Fruit fly (Drosophila melanogaster) whole organism, larva: ENCODE data around the gene X11L.

Source experiments
- noc ChIP-seq: fragments of 200-800 bp; sonication (Bioruptor generic); optimal IDR thresholded peaks from 3 replicates; lab custom pipeline; 2019; ENCODE audit warnings: missing biosample characterization, mild to moderate bottlenecking, missing genetic modification characterization, moderate library complexity

The X11L gene

DNA sequence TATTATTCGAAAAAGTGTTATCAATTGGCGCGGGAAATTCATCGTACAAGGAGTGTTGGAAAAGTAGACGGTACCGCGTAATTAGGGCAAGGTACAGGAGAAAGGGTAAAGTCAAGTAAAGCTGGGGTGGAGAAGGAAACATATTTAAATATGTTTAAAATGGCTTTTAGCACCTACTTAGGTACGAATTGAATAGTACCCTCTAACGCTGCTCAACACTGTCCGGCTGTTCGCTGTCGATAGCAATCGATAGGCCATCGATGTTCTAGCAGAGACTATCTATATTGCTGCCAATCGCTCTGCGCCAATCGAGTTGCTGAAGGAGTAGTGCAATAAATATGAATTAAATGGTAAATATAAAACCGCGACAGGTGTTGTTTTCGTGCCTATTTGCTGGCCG lies at the start of gene X11L:
Gene X11L (plus strand): TSS at position 279 of the 400 bp plus-strand sequence.
- TF ChIP-seq noc (tag; lab: Kevin White, UChicago): no peak

DNA sequence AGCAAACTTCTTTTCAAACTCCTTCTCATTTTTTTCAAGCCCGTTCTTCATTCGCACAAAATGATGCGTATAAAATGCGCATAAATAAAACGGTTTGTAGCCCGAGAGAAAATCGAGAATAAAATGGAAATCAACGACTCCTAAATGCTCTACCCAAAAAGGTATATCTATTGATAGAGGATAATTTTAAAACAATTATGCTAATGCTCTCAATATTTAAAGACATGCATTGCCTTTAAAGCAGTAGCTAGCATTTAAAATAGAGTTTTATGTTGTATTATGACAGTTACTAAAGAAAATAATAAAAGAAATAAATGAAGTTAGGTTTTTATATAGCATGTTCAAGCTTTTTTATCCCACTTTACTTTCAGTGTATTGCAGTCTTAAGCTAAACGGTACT lies 49.1 kb upstream of the X11L start:
- TF ChIP-seq noc (tag; lab: Kevin White, UChicago): no peak

DNA sequence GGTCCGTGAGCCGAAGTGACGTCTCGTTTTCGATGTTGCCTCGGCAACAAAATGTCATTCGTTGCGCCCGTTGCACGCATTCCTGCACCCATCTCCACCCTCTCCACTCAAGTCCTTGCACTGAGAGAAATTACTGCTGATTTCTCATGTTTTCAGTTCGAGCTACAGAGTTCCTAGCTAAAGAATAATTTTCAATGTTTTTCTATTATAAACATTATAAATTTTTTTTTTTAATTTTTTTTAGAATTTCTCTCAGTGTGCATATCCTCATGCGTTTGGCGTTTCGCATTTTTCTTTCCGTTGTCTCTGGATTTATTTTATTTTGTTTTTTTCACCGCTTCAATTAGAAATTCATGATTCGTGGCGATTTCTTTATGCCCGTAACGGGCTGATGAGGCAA lies 48.5 kb upstream of the X11L start:
- TF ChIP-seq noc (tag; lab: Kevin White, UChicago): no peak

DNA sequence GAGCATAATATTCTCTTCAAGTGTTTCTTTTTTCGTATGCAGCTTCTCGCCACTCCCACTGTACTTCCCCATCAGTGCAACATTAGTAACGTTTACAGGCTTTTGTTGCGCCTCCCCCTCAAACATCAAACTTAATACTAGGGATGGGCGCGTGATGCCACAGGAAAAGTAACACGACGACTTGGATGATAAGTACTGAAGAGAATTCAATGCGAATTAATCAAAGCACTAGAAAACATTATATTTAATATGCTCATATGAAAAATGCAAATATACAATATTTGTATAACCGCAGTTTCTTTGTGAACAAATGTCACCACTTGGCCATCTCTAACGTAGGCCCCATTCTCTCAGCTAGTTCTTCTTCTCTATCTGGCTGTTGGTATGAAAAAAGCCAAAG lies 44.3 kb upstream of the X11L start:
- TF ChIP-seq noc (tag; lab: Kevin White, UChicago): no peak

DNA sequence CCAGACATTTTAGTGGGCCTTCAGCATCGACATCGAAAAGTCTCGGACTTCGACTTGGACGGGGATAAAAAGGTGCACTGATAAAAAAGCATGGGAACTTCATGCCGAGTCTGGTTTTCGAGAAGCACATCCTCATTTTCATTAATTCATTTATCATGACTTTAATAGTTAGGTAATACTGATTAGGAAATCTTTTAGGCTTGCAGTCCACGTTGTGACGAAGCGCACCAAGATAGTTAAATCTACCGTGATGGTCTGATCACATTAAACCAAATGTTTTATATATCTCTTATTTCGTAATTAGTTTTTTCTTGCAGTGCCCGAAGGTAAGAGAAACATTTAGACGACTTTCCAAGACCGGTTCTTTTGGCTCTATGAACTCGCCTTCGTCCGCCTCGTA lies 40.7 kb upstream of the X11L start:
- TF ChIP-seq noc (tag; lab: Kevin White, UChicago): no peak

DNA sequence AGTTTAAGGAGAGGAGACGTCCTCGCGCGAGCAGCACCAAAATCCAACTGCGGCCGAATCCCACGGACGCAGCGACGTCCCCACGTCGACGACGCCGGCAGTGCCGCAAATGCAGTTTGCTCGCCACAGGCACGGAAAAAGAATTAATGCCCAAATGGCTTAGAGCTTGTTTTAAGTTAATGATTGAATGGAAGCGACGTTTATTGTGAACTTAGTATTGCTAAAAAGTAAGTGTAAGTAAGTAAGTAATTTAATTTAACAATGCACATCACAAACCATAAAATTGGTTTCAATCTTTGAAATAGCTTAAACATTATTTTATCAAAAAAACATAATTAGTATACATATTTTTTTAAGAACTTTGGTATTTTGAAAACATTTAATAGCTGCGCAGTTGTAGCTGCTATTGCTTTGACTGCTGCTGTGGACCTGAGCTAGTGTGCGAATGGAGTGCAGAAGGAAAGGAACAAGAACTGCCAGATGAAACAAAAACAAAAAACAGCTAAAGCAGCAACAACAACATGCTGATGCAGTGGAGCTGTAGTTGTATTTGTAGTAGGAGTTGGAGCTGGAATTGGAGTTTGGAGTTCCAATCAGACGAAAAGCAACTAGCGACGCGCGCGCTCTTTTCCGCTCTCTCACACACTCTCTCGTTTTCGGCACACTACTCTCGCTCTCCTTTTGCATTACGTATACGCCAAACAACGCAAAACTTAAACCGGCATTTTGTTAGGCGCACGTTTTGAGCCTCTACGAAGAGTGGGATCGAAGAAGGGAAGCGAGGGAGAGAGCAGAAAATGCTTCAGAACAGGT lies 38.1 kb upstream of the X11L start, which contains the start of gene CG43658:
Gene CG43658 (minus strand): TSS at position 51 of the 813 bp plus-strand sequence.
- no peak for TF ChIP-seq noc (tag; lab: Kevin White, UChicago)

DNA sequence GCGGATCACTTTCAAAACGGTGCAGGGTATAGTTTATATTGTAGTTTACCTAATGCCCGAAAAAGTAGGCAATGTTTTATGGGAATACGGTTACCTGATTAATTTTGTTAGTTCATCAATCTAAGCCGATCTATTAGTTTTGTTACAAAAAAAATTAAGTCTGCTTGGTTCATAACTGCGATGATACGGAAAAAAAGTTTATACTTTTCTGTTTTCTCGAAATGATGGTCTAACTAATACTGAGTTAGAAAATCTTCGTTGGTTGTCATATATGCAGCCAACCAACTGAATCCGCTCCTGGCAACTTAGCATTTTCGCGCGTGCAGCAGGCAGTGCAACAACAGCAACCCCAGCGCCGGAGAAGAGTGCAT lies 37.5 kb upstream of the X11L start:
- no peak for TF ChIP-seq noc (tag; lab: Kevin White, UChicago)

DNA sequence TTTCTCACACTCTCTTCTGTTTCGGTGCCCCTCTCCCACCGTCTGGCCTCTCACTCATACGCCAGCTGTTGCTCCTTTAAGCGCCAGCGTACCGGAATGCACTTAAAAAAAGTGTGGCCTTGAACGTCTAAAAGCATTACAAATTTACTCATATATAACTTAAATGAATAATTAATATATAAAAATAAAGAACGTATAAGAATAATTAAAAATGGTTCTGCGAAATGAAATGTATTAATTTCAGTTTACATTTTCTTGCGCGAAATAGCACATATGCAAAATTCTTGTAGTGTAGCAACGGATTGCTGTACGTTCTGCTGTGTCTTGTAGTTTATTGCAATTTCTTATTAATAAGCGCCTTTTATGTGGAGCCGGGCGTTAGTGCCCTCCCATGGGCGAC lies 36.8 kb upstream of the X11L start:
- no peak for TF ChIP-seq noc (tag; lab: Kevin White, UChicago)

DNA sequence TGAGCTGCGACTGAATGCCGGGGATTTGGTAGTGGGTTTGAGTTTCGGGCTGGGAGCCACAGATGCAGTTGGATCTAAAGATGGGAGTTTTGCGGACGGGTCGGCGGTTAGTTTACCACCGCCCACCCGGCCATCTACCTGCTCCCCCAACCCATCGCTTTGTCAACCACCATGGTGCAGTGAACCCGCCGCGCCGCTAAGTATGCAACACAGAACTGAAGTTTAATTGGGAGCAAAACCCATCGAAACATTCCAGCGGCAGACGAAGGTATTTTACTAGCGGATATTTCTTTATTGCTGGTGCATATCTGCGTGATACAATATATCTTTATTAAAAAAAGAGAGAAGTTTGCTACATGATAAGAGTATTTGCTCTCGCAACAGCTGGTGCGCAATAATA lies 33.3 kb upstream of the X11L start:
- TF ChIP-seq noc (tag; lab: Kevin White, UChicago): no peak

DNA sequence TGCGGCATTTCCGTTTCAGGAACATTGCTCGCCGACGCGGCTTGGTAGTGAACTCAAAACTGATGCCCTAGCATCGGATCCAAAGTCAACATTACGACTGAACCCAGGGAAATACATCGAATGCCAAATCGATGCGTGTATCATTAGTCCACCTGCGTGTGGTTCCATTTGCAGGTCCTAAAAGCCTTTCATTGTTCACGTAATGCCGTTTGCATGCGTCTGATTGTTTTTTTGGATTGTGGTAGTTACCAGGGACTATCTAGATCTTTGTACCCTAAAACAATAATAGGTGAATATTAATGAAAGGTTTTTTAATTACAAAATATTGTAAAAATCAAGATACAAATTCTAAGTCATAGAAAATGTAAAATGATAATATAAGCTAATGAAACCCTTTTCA lies 30.3 kb upstream of the X11L start, which contains the start of gene ppk23:
Gene ppk23 (minus strand): TSS at position 101 of the 400 bp plus-strand sequence.
- TF ChIP-seq noc (tag; lab: Kevin White, UChicago): no peak

DNA sequence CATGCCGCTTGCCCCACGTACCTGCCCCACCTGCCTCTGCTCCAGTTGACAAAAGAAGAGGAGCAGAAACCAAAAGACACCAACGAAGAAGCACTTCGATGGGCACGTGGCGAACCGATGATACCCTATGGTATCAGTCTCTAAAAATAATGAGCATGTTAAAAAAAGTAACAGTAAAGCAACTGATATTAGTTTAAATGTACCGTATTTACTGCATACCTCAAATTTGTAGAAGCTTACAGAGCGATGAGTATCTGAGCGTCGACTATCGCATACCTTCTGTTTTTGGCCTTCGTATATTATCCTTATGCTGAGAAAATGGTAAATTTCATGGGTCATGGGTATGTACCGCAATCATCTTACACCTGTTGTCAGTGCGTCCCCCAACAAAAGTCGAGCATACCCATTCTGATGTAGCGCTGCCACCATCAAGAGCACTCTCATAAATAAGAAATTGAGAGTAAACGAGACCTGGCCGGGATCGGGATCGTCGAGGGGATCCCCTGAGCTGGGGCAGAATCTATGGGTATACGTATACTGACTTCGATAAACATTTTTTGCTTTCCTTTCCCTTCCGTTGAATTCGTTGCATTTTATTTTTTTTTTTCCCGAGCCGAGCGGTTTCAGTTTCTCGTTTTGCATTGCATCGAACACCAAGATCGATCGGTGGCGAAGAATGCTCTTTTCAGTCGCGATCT lies 28.3 kb upstream of the X11L start:
- TF ChIP-seq noc (tag; lab: Kevin White, UChicago): no peak

DNA sequence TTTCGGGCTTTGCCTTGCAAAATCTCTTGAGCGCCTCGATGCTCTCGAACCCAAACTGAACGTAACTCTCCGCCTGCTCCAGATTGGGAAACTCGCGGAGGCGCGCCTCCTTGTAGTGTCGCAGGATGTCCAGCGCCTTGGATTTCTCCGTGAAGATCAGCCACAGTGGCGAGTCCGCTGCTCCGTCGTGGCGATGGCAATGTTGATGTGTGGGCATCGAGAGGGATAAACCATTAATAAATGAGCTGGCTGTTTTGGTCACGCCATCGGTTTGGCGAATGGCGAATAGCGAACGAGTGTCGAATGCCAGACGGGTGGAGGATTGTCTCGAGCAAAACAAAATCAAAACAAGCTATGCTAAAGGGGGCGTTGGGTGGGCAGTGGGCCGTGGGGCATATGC lies 23.6 kb upstream of the X11L start:
- TF ChIP-seq noc (tag; lab: Kevin White, UChicago): no peak

DNA sequence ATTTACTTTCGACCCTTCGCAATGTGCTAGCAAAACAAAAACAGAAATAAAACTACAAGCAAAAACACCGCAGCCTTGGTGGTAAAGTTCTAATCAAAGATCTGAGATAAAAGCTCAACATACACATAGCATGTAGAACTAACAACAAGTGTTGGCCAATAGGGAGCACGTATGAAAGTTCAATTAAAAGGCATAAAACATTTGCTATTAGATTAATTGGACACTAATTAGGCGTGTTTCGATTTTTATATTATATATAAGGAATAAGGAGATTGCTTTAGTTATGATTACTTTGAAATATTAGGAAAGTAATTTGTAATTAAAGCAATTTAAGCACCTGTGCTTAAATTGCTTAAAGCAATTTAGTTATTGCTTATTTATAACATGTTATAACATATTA lies 22.8 kb upstream of the X11L start:
- peak; percentile 13 for TF ChIP-seq noc (tag; lab: Kevin White, UChicago)

DNA sequence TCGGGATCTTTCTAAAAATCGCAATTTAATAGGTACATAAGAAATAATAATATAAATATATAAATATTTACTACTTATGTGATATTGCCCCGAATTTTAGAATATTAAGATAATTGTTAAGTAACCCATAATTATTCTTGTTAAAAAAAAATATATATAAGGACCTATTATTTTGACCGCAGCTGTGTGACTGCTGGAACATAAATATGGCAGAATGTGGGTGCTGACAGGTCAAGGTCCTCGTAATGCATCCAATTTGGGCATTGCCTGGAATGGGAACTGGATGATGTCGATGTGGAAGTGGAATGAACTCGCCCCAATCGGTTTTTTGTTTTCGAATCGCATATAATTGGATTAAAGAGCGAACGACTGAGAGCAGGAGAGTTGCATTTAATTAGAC lies 22.1 kb upstream of the X11L start:
- no peak for TF ChIP-seq noc (tag; lab: Kevin White, UChicago)

DNA sequence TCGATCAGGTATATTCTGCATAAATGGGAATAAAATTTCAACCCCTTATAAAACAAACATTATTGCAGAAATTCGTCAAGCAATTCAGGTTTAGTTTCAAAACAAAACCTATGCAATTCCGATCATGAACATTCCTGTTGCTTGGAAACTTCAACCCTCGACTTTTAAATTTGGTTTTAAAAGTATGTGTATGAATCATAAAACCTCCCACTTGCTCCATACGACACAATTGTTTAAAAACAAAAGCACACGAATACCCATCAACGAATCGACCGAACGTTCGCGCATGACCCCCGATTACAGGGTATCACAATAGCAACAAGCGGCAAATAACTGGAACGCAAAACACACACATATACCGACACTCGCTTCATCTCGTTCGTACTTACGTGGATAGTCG lies 21.3 kb upstream of the X11L start:
- no peak for TF ChIP-seq noc (tag; lab: Kevin White, UChicago)

DNA sequence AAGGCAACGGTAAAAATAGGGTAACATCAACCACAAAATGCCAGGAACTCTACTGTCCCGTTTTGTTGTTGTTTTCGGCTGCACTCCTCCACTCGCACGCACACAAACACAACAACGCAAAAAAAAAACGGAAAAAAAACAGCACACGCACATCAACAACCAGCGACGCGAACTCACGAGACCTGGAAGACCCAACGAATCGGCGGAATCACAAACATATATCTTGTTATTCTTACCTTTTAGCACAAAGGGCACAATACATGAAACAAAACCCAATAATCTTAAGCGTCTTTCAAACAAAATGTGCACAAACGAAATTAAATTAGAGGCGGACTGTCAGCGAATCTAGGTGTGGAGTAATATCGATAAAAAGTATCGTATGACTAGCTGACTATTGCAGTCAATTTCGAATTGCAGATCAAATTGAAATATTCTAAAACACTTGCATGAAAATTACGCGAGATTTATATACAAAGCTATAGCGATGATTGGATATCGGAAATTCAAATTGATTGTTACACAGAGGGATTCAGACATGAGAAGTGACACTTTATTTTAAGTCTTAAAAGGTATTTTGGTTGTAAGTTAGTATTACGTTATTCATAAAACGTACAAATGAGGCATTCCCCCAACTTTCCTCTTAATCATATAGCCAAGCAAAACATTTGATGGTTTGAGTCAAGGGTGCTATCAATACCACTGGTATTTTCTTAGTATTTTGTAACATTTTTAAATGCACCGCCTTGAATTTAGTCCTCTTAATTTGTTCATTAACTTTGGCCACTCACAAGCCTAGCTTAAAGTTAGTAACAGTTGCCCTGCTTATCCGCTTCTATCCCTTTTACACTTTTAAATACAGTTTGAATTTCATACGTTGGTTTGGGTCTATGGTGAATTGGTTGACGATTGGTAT lies 20.3 kb upstream of the X11L start, which contains the start of gene Ankle2:
Gene Ankle2 (minus strand): TSS at position 361 of the 913 bp plus-strand sequence.
- no peak for TF ChIP-seq noc (tag; lab: Kevin White, UChicago)
